Fruit fly (Drosophila melanogaster) whole organism, adult: ENCODE data around the gene CG12056.
A peak's percentile ranks its signal among the peaks of the same experiment; 100 is the strongest.

Source experiments
- CG11617 ChIP-seq: fragments of 200-800 bp; sonication (Bioruptor generic); optimal IDR thresholded peaks from 2 replicates; lab custom pipeline; 2017; ENCODE audit warnings: mild to moderate bottlenecking, missing biosample characterization, missing genetic modification reagents, missing genetic modification characterization
- CG12768 ChIP-seq: fragments of 200-800 bp; sonication (Bioruptor generic); optimal IDR thresholded peaks from 2 replicates; lab custom pipeline; 2017; ENCODE audit warnings: missing biosample characterization, missing genetic modification characterization, mild to moderate bottlenecking, moderate library complexity, missing genetic modification reagents
- CG14711 ChIP-seq: fragments of 200-800 bp; sonication (Bioruptor generic); optimal IDR thresholded peaks from 2 replicates; lab custom pipeline; 2018; ENCODE audit warnings: missing biosample characterization, mild to moderate bottlenecking, missing genetic modification characterization, moderate library complexity
- CG1620 ChIP-seq: fragments of 200-800 bp; sonication (Bioruptor generic); optimal IDR thresholded peaks from 2 replicates; lab custom pipeline; 2016; ENCODE audit warnings: missing biosample characterization, missing genetic modification characterization
- CG33017 ChIP-seq: fragments of 200-800 bp; sonication (Bioruptor generic); optimal IDR thresholded peaks from 2 replicates; lab custom pipeline; 2018; ENCODE audit warnings: missing biosample characterization, mild to moderate bottlenecking, missing genetic modification characterization, moderate library complexity
- CG5204 ChIP-seq: fragments of 200-800 bp; sonication (Bioruptor generic); optimal IDR thresholded peaks from 2 replicates; lab custom pipeline; 2016; ENCODE audit warnings: missing biosample characterization, missing genetic modification characterization
- CG7045 ChIP-seq: fragments of 200-800 bp; sonication (Bioruptor generic); optimal IDR thresholded peaks from 2 replicates; lab custom pipeline; 2017; ENCODE audit warnings: missing biosample characterization, mild to moderate bottlenecking, missing genetic modification characterization
- CG7101 ChIP-seq: fragments of 200-800 bp; sonication (Bioruptor generic); optimal IDR thresholded peaks from 2 replicates; lab custom pipeline; 2018; ENCODE audit warnings: missing biosample characterization, mild to moderate bottlenecking, missing genetic modification characterization, moderate library complexity
- Clk ChIP-seq: fragments of 200-800 bp; sonication (Bioruptor generic); optimal IDR thresholded peaks from 2 replicates; lab custom pipeline; 2017; ENCODE audit warnings: missing biosample characterization, missing genetic modification characterization
- Crg-1 ChIP-seq: fragments of 200-800 bp; sonication (Bioruptor generic); optimal IDR thresholded peaks from 2 replicates; lab custom pipeline; 2016; ENCODE audit warnings: missing biosample characterization, missing genetic modification characterization
- Hr96 ChIP-seq: fragments of 200-800 bp; sonication (Bioruptor generic); optimal IDR thresholded peaks from 2 replicates; lab custom pipeline; 2016; ENCODE audit warnings: missing biosample characterization, missing genetic modification characterization
- Mnt ChIP-seq: fragments of 200-800 bp; sonication (Bioruptor generic); optimal IDR thresholded peaks from 2 replicates; lab custom pipeline; 2016; ENCODE audit warnings: missing biosample characterization, mild to moderate bottlenecking, missing genetic modification characterization
- bab1 ChIP-seq: fragments of 200-800 bp; sonication (Bioruptor generic); optimal IDR thresholded peaks from 3 replicates; lab custom pipeline; 2019; ENCODE audit warnings: missing biosample characterization, mild to moderate bottlenecking, missing genetic modification characterization, moderate library complexity
- cic ChIP-seq: fragments of 200-800 bp; sonication (Bioruptor generic); optimal IDR thresholded peaks from 2 replicates; lab custom pipeline; 2017; ENCODE audit warnings: missing biosample characterization, mild to moderate bottlenecking, missing genetic modification characterization, moderate library complexity
- cnc ChIP-seq, 2 experiments: fragments of >200 bp; optimal IDR thresholded peaks; 2 replicates each; lab custom pipeline; 2017
- kay ChIP-seq: fragments of 200-800 bp; sonication (Bioruptor generic); peaks from one replicate; lab custom pipeline; 2016; ENCODE audit warnings: missing biosample characterization, missing genetic modification characterization, borderline replicate concordance
- ovo ChIP-seq: fragments of 200-800 bp; sonication (Bioruptor generic); optimal IDR thresholded peaks from 2 replicates; lab custom pipeline; 2016; ENCODE audit warnings: missing biosample characterization, missing genetic modification characterization
- pad ChIP-seq: fragments of 200-800 bp; sonication (Bioruptor generic); optimal IDR thresholded peaks from 3 replicates; lab custom pipeline; 2017; ENCODE audit warnings: missing biosample characterization, missing genetic modification characterization, mild to moderate bottlenecking, moderate library complexity, missing genetic modification reagents
- tj ChIP-seq: fragments of 200-800 bp; sonication (Bioruptor generic); optimal IDR thresholded peaks from 3 replicates; lab custom pipeline; 2017; ENCODE audit warnings: missing biosample characterization, mild to moderate bottlenecking, missing genetic modification characterization, moderate library complexity
- toe ChIP-seq: fragments of 200-800 bp; sonication (Bioruptor generic); optimal IDR thresholded peaks from 2 replicates; lab custom pipeline; 2016; ENCODE audit warnings: missing biosample characterization, missing genetic modification characterization

Gene CG12056

DNA sequence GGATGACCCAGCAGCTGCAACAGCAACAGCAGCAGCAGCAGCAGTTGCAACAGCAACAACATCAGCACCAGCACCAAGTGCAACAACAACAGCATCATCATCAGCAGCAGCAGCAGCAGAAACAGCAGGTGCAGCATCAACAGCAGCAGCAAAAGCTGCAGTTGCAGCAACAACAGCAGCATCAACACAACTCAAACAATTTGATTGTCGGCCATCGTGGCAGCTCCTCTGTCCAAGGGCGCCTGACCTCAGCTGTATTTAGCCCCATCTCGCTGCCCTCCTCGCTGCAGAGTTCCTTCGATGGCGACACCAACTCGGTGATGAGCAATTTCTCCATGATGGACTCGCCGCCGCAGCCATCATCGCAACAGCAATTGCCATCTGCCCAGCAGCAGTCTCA lies 24.2 kb upstream of the CG12056 start:
- TF ChIP-seq pad (GFP tag; lab: Kevin White, UChicago): no peak
- no peak for TF ChIP-seq ovo (GFP tag; lab: Kevin White, UChicago)
- TF ChIP-seq CG14711: no peak
- no peak for TF ChIP-seq cic (GFP tag; lab: Kevin White, UChicago)
- TF ChIP-seq toe (GFP tag; lab: Kevin White, UChicago): no peak
- no peak for TF ChIP-seq kay (GFP tag; lab: Kevin White, UChicago)
- TF ChIP-seq CG12768: no peak
- TF ChIP-seq CG1620 (GFP tag; lab: Kevin White, UChicago): no peak
- no peak for TF ChIP-seq cnc (optimal IDR thresholded peaks at IDR 0.05; lab: Kevin White, UChicago)

DNA sequence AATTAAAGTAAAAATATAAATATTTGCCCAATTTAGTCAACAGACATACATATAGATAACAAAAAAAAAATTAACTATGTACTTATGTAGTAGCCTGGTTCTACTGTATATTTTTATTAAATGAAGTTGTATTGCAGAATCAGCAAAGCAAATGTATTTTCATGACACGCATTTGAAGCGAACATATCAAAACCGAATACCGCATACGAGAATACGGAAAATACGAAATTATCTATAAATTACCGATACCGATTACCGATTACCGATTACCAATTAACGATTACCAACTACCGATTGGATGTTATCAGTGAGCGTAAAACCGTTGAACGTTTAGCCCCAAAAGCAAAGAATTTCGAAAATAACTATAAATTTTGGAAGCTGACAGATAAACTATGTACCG lies 5.0 kb upstream of the CG12056 start:
- TF ChIP-seq bab1 (GFP tag; lab: Kevin White, UChicago): no peak
- TF ChIP-seq cic (GFP tag; lab: Kevin White, UChicago): no peak
- TF ChIP-seq CG11617: no peak
- no peak for TF ChIP-seq kay (GFP tag; lab: Kevin White, UChicago)
- TF ChIP-seq Mnt: no peak
- TF ChIP-seq CG7045 (GFP tag; lab: Kevin White, UChicago): no peak
- no peak for TF ChIP-seq Hr96
- TF ChIP-seq ovo (GFP tag; lab: Kevin White, UChicago): no peak
- TF ChIP-seq CG33017 (tag; lab: Kevin White, UChicago): no peak
- TF ChIP-seq CG7101 (tag; lab: Kevin White, UChicago): no peak
- no peak for TF ChIP-seq tj (GFP tag; lab: Kevin White, UChicago)

DNA sequence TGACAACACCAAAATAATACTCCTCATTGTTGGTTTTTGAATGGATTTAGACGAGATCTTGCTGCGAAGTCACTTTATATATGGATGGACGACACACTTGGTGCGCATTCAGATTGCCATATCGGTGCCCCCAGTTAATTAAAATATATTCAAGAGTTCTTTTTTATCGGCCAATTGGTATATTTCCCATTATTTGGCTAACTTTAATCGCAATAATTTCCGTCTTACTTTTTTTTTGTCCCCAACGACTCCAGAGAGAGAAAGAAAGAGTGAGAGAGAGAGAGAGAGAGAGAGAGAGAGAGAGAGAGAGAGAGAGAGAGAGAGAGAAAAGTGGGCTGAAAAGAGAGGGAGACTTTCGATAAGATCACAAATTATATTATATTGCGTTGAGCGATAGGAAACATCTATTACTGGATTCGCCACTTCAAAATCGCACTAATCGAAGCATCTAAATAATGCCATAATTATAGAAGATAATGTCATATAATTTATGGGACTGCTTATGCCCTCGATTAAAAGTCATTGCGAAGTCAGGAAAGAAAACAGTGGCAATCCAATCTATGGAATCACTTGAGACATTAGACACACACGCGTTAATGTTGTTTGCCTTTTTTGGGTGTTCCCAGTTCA lies 1.8 kb upstream of the CG12056 start, which contains the start of gene CG12115:
TSS of gene CG12115 (minus strand) at position 51 of the 630 bp plus-strand sequence.
- TF ChIP-seq CG1620 (GFP tag; lab: Kevin White, UChicago): no peak
- TF ChIP-seq CG7045 (GFP tag; lab: Kevin White, UChicago): no peak
- TF ChIP-seq CG33017 (tag; lab: Kevin White, UChicago): no peak
- no peak for TF ChIP-seq bab1 (GFP tag; lab: Kevin White, UChicago)
- no peak for TF ChIP-seq CG11617
- TF ChIP-seq pad (GFP tag; lab: Kevin White, UChicago): no peak
- TF ChIP-seq Clk (GFP tag; lab: Kevin White, UChicago): no peak
- no peak for TF ChIP-seq cnc (optimal IDR thresholded peaks at IDR 0.05; lab: Kevin White, UChicago)
- no peak for TF ChIP-seq Crg-1
- no peak for TF ChIP-seq ovo (GFP tag; lab: Kevin White, UChicago)
- TF ChIP-seq CG12768: no peak
- no peak for TF ChIP-seq cic (GFP tag; lab: Kevin White, UChicago)
- TF ChIP-seq tj (GFP tag; lab: Kevin White, UChicago): no peak
- no peak for TF ChIP-seq kay (GFP tag; lab: Kevin White, UChicago)
- no peak for TF ChIP-seq Mnt

DNA sequence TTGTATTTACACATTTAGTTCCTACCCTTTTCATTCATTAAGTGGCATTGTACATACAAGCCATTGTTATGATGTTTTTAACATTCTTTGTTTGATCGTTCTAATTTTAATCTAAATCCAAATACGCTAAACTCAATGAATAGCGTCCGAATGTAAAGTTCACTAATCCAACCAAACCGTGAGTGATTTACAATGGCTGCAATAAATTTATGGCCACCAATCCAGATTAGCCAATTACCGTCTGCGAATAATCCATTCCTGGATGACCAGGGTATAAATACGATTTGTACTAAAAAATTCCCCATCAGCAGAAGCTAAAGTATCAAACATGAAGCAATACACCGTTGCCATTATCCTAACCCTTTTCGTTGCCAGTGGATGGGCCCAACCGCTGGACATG lies 1.1 kb upstream of the CG12056 start, which contains the start of gene CG12057:
TSS of gene CG12057 (plus strand) at position 301 of the 400 bp plus-strand sequence.
- TF ChIP-seq kay (GFP tag; lab: Kevin White, UChicago) (no peak), ovo (GFP tag; lab: Kevin White, UChicago) (no peak), CG33017 (tag; lab: Kevin White, UChicago) (no peak), Crg-1 (no peak), tj (GFP tag; lab: Kevin White, UChicago) (no peak), Mnt (no peak), Clk (GFP tag; lab: Kevin White, UChicago) (no peak), cnc (optimal IDR thresholded peaks at IDR 0.05; lab: Kevin White, UChicago) (no peak), pad (GFP tag; lab: Kevin White, UChicago) (no peak), toe (GFP tag; lab: Kevin White, UChicago) (no peak), bab1 (GFP tag; lab: Kevin White, UChicago) (no peak), cic (GFP tag; lab: Kevin White, UChicago) (no peak), CG7045 (GFP tag; lab: Kevin White, UChicago) (no peak), CG12768 (no peak), CG14711 (no peak)

DNA sequence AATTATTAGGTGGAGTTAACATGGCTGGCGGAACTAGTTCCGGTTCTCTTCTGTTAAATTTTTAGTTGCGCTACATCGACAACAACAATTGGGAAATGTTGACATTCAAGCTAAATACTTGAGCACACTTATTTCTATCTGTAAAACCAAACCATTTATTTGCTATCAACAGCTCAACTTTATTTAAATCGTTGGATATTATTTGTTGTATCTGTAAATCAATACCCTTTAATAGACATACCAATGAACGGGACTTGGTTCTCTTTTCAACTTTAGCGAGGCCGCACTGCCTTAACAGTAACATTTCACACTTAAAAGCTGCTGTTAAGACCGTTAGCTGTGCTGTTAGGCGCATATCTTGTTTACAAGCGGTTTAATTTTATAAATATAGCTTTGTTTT lies 1.1 kb downstream of the CG12056 start, which contains the start of gene CG12106:
TSS of gene CG12106 (plus strand) at position 295 of the 400 bp plus-strand sequence.
- TF ChIP-seq CG33017 (tag; lab: Kevin White, UChicago): peak; percentile 38
- no peak for TF ChIP-seq CG7045 (GFP tag; lab: Kevin White, UChicago)
- peak; percentile 25 for TF ChIP-seq CG12768
- peak; percentile 29 for TF ChIP-seq Mnt
- TF ChIP-seq CG14711: peak; percentile 71
- TF ChIP-seq pad (GFP tag; lab: Kevin White, UChicago): peak; percentile 31
- TF ChIP-seq cnc (optimal IDR thresholded peaks at IDR 0.05; lab: Kevin White, UChicago): no peak
- no peak for TF ChIP-seq kay (GFP tag; lab: Kevin White, UChicago)
- TF ChIP-seq Clk (GFP tag; lab: Kevin White, UChicago): no peak
- TF ChIP-seq bab1 (GFP tag; lab: Kevin White, UChicago): peak; percentile 60
- peak; percentile 25 for TF ChIP-seq CG11617
- TF ChIP-seq Crg-1: peak; percentile 28
- TF ChIP-seq CG7101 (tag; lab: Kevin White, UChicago): peak; percentile 73
- peak; percentile 24 for TF ChIP-seq toe (GFP tag; lab: Kevin White, UChicago)
- peak; percentile 39 for TF ChIP-seq CG5204 (GFP tag; lab: Kevin White, UChicago)
- TF ChIP-seq ovo (GFP tag; lab: Kevin White, UChicago): peak; percentile 57
- no peak for TF ChIP-seq Hr96
- TF ChIP-seq tj (GFP tag; lab: Kevin White, UChicago): no peak
- peak; percentile 56 for TF ChIP-seq CG1620 (GFP tag; lab: Kevin White, UChicago)
- no peak for TF ChIP-seq cic (GFP tag; lab: Kevin White, UChicago)

DNA sequence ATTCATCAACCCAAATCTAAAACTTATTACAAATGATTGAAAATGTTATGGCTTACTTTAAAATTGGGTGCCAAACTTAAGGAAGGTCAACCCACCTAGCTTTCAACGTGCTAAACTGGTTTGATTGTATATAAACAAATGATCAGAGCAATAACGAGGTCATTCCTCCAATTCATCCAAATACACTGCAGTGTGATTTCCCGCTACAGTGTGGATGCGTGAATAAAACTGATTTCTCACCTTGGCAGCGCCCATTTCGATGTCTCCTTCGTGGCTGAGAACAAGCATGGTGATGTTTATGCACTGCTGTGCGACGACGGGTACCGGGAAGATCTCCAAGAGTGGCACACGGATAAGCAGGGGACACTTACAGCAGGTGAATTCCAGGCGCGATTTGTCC lies 2.8 kb downstream of the CG12056 start:
- TF ChIP-seq CG14711 (no peak), CG7045 (GFP tag; lab: Kevin White, UChicago) (no peak)
